Worm (Caenorhabditis elegans) whole organism, mixed stage, embryonic: ENCODE measurements around the gene C32B5.6.
"Not testable (repeated sequence)": the region's sequence is repeated elsewhere in the genome, so short reads cannot be mapped to it uniquely, and the experiment has no call there.

Experiments
- mls-2 ChIP-seq: sonication (generic microtip); optimal IDR thresholded peaks from 2 replicates; lab custom pipeline; 2016; ENCODE audit warnings: mild to moderate bottlenecking, missing genetic modification characterization, moderate library complexity, missing compliant biosample characterization
- nhr-237 ChIP-seq: fragments of 150-350 bp; optimal IDR thresholded peaks from 2 replicates; lab custom pipeline; 2014; ENCODE audit warnings: missing biosample characterization, missing genetic modification characterization
- unc-39 ChIP-seq: fragments of 150-350 bp; optimal IDR thresholded peaks from 2 replicates; lab custom pipeline; 2014; ENCODE audit warnings: missing biosample characterization, missing genetic modification characterization
- unc-62 ChIP-seq: fragments of 150-350 bp; optimal IDR thresholded peaks from 2 replicates; lab custom pipeline; 2014; ENCODE audit warnings: missing biosample characterization, missing genetic modification reagents, missing genetic modification characterization
- ztf-11 ChIP-seq: fragments of 150-350 bp; optimal IDR thresholded peaks from 2 replicates; lab custom pipeline; 2014; ENCODE audit warnings: missing biosample characterization, missing genetic modification characterization

- TF ChIP-seq nhr-237; mls-2 (tag; lab: Kevin White, UChicago); ztf-11 (tag; lab: Kevin White, UChicago); unc-62 (GFP tag; lab: Kevin White, UChicago); unc-39 (tag; lab: Kevin White, UChicago): not testable (repeated sequence)
Measured at ce11 chrII:966962-967361, 1.2 kb upstream of the C32B5.6 start, which contains the start of gene fbxc-18.
